Fruit fly (Drosophila melanogaster) whole organism, prepupa: ENCODE data around the gene morgue.

Source experiments
- Hr39 ChIP-seq: fragments of 200-800 bp; sonication (Bioruptor generic); optimal IDR thresholded peaks from 2 replicates; lab custom pipeline; 2016; ENCODE audit warnings: missing biosample characterization, missing genetic modification characterization
- ss ChIP-seq, 2 experiments: fragments of 200-800 bp; sonication (Bioruptor generic); optimal IDR thresholded peaks; 2 replicates in 1 of 2; 3 replicates in 1 of 2; lab custom pipeline; 2017 to 2018; ENCODE audit warnings: mild to moderate bottlenecking in 2 of 2, missing biosample characterization in 2 of 2, missing genetic modification characterization in 2 of 2, moderate library complexity in 1 of 2

dm6 chr2L:4417982-4418381 is 26.5 kb downstream of the morgue start:
- TF ChIP-seq Hr39 (GFP tag; lab: Kevin White, UChicago) (no peak), ss (GFP tag; optimal IDR thresholded peaks at IDR 0.05; lab: Kevin White, UChicago) (no peak)
